Worm (Caenorhabditis elegans): ENCODE data around the gene mltn-3.
A peak's percentile ranks its signal among the peaks of the same experiment; 100 is the strongest.

Gene mltn-3

ce11 chrII:13875734-13876133, 40.4 kb upstream of the mltn-3 start, which contains the start of gene ing-3:
ing-3 (plus strand) TSS chrII:13876034.
- TF ChIP-seq nhr-12 (tag; optimal IDR thresholded peaks at IDR 0.05), result no peak
- TF ChIP-seq eor-1 (tag; optimal IDR thresholded peaks at IDR 0.05), result no peak
- TF ChIP-seq daf-12 (tag; optimal IDR thresholded peaks at IDR 0.05), result no peak

ce11 chrII:13877994-13878393, 38.1 kb upstream of the mltn-3 start:
- no peak for TF ChIP-seq jun-1 (tag; optimal IDR thresholded peaks at IDR 0.05)
- TF ChIP-seq fos-1 (tag; optimal IDR thresholded peaks at IDR 0.05), result no peak
- TF ChIP-seq nhr-12 (tag; optimal IDR thresholded peaks at IDR 0.05), result no peak
- no peak for TF ChIP-seq ceh-9 (tag; optimal IDR thresholded peaks at IDR 0.05)
- TF ChIP-seq ZK546.5 (tag; optimal IDR thresholded peaks at IDR 0.05), result no peak

- TF ChIP-seq skn-1 (tag; optimal IDR thresholded peaks at IDR 0.05) (no peak), fos-1 (tag; optimal IDR thresholded peaks at IDR 0.05) (no peak), lin-39 (tag; optimal IDR thresholded peaks at IDR 0.05) (no peak), nhr-77 (tag; optimal IDR thresholded peaks at IDR 0.05) (no peak), fkh-10 (GFP tag; optimal IDR thresholded peaks at IDR 0.05) (no peak), ceh-82 (tag; optimal IDR thresholded peaks at IDR 0.05) (no peak), unc-39 (tag; optimal IDR thresholded peaks at IDR 0.05) (no peak), aly-2 (tag; optimal IDR thresholded peaks at IDR 0.05) (no peak), mdl-1 (tag; optimal IDR thresholded peaks at IDR 0.05) (no peak), ZK546.5 (tag; optimal IDR thresholded peaks at IDR 0.05) (no peak), eor-1 (tag; optimal IDR thresholded peaks at IDR 0.05) (no peak), ceh-28 (tag; optimal IDR thresholded peaks at IDR 0.05) (no peak), nfya-1 (tag; optimal IDR thresholded peaks at IDR 0.05; ENCODE audit: insufficient read depth) (no peak), elt-1 (tag; optimal IDR thresholded peaks at IDR 0.05) (no peak), nhr-12 (tag; optimal IDR thresholded peaks at IDR 0.05) (no peak), mml-1 (tag; optimal IDR thresholded peaks at IDR 0.05) (no peak), nhr-28 (tag; optimal IDR thresholded peaks at IDR 0.05) (no peak), daf-12 (tag; optimal IDR thresholded peaks at IDR 0.05) (no peak), ztf-4 (tag; optimal IDR thresholded peaks at IDR 0.05) (no peak), lsy-12 (tag; optimal IDR thresholded peaks at IDR 0.05) (no peak)
These were observed 36.6 kb upstream of the mltn-3 start for ce11 chrII:13879589-13879988.

- TF ChIP-seq nhr-77 (tag; optimal IDR thresholded peaks at IDR 0.05) (no peak), ztf-4 (tag; optimal IDR thresholded peaks at IDR 0.05) (no peak), aly-2 (tag; optimal IDR thresholded peaks at IDR 0.05) (no peak), nhr-25 (tag; optimal IDR thresholded peaks at IDR 0.05) (no peak), daf-12 (tag; optimal IDR thresholded peaks at IDR 0.05) (no peak), lin-15B (tag; optimal IDR thresholded peaks at IDR 0.05) (no peak), nfya-1 (tag; optimal IDR thresholded peaks at IDR 0.05; ENCODE audit: insufficient read depth) (no peak), unc-62 (GFP tag; optimal IDR thresholded peaks at IDR 0.05) (no peak)
These were observed 33.7 kb upstream of the mltn-3 start, which contains the start of gene hda-10 for ce11 chrII:13882405-13882804. hda-10 (plus strand) TSS chrII:13882705.

DNA sequence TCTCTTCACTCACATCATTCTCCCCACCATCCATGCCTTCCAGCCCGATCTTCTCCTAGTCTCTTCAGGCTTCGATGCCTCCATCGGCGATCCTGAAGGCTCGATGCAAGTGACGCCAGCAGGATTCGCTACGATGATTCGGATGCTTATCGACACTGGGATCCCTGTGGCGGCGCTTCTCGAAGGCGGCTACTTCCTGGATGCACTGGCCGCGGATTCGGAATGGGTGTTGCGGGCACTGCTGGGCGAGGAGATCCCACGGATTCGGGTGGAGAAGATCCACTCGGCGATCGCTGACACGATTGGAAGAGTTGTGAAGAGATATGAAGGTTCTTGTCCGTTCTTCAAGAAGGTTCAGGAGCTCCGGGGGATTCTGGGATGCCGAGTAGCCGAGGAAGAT, 29.7 kb upstream of the mltn-3 start:
- TF ChIP-seq daf-12 (tag; optimal IDR thresholded peaks at IDR 0.05) (no peak), nhr-23 (tag; optimal IDR thresholded peaks at IDR 0.05) (no peak), jun-1 (tag; optimal IDR thresholded peaks at IDR 0.05) (no peak), lsy-12 (tag; optimal IDR thresholded peaks at IDR 0.05) (no peak), tbx-2 (tag; optimal IDR thresholded peaks at IDR 0.05) (no peak), unc-62 (GFP tag; optimal IDR thresholded peaks at IDR 0.05) (no peak), pha-4 (tag; optimal IDR thresholded peaks at IDR 0.05) (no peak), egl-27 (tag; optimal IDR thresholded peaks at IDR 0.05) (no peak), ceh-9 (tag; optimal IDR thresholded peaks at IDR 0.05) (no peak)

- TF ChIP-seq hmg-11 (tag; optimal IDR thresholded peaks at IDR 0.05), result peak; percentile 28
- peak; percentile 32 for TF ChIP-seq nhr-23 (tag; optimal IDR thresholded peaks at IDR 0.05)
- peak; percentile 27 for TF ChIP-seq ceh-28 (tag; optimal IDR thresholded peaks at IDR 0.05)
- peak; percentile 89 for TF ChIP-seq lin-15B (tag; optimal IDR thresholded peaks at IDR 0.05)
- TF ChIP-seq snpc-4 (tag; optimal IDR thresholded peaks at IDR 0.05), result peak; percentile 25
- TF ChIP-seq nhr-12 (tag; optimal IDR thresholded peaks at IDR 0.05), result no peak
- no peak for TF ChIP-seq sea-2 (GFP tag; optimal IDR thresholded peaks at IDR 0.05)
- no peak for TF ChIP-seq ceh-9 (tag; optimal IDR thresholded peaks at IDR 0.05)
- TF ChIP-seq ZK546.5 (tag; optimal IDR thresholded peaks at IDR 0.05), result no peak
- TF ChIP-seq elt-3 (tag; optimal IDR thresholded peaks at IDR 0.05), result no peak
- TF ChIP-seq ztf-4 (tag; optimal IDR thresholded peaks at IDR 0.05), result no peak
- TF ChIP-seq jun-1 (tag; optimal IDR thresholded peaks at IDR 0.05), result no peak
- TF ChIP-seq nhr-25 (tag; optimal IDR thresholded peaks at IDR 0.05), result no peak
- peak; percentile 68 for TF ChIP-seq lin-39 (tag; optimal IDR thresholded peaks at IDR 0.05)
- TF ChIP-seq pha-4 (tag; optimal IDR thresholded peaks at IDR 0.05), result peak; percentile 89
- TF ChIP-seq mdl-1 (tag; optimal IDR thresholded peaks at IDR 0.05), result no peak
- TF ChIP-seq elt-1 (tag; optimal IDR thresholded peaks at IDR 0.05), result no peak
- peak; percentile 80 for TF ChIP-seq nfya-1 (tag; optimal IDR thresholded peaks at IDR 0.05; ENCODE audit: insufficient read depth)
- TF ChIP-seq mml-1 (tag; optimal IDR thresholded peaks at IDR 0.05), result no peak
- TF ChIP-seq elt-2 (tag; optimal IDR thresholded peaks at IDR 0.05), result peak; percentile 17
- TF ChIP-seq fkh-10 (GFP tag; optimal IDR thresholded peaks at IDR 0.05), result no peak
- no peak for TF ChIP-seq ama-1 (optimal IDR thresholded peaks at IDR 0.05)
- TF ChIP-seq nhr-67 (tag; optimal IDR thresholded peaks at IDR 0.05), result no peak
- no peak for TF ChIP-seq daf-12 (tag; optimal IDR thresholded peaks at IDR 0.05)
- no peak for TF ChIP-seq nhr-76 (tag; optimal IDR thresholded peaks at IDR 0.05)
- TF ChIP-seq eor-1 (tag; optimal IDR thresholded peaks at IDR 0.05), result no peak
- no peak for TF ChIP-seq unc-39 (tag; optimal IDR thresholded peaks at IDR 0.05)
- TF ChIP-seq nhr-77 (tag; optimal IDR thresholded peaks at IDR 0.05), result peak; percentile 28
- TF ChIP-seq tbx-2 (tag; optimal IDR thresholded peaks at IDR 0.05), result no peak
These were observed 27.9 kb upstream of the mltn-3 start, which contains the start of gene mcd-1 for ce11 chrII:13888278-13888677. mcd-1 (plus strand) TSS chrII:13888544.

Data from whole organism, L3 larva.